Worm (Caenorhabditis elegans) whole organism, midembryonic: ENCODE results near the gene Y82E9BL.18.

Source experiments
- T22C8.4 ChIP-seq: fragments of 200-800 bp; sonication (Bioruptor generic); IDR thresholded peaks from 2 replicates; pipeline ENCODE4 v1.3.6; 2022; ENCODE audit warnings: missing genetic modification characterization, missing compliant biosample characterization
- cog-1 ChIP-seq: sonication (generic microtip); optimal IDR thresholded peaks from 2 replicates; lab custom pipeline; 2016; ENCODE audit warnings: missing genetic modification characterization, missing compliant biosample characterization
- flt-1 ChIP-seq: fragments of 200-800 bp; sonication (Bioruptor generic); IDR thresholded peaks from 2 replicates; pipeline ENCODE4 v1.3.6; 2022; ENCODE audit warnings: missing genetic modification characterization, missing compliant biosample characterization
- ref-1 ChIP-seq: fragments of 200-800 bp; sonication (Bioruptor generic); conservative IDR thresholded peaks from 2 replicates; pipeline ENCODE4 v1.3.6; 2022; ENCODE audit warnings: missing genetic modification reagents, missing genetic modification characterization, missing compliant biosample characterization
- ztf-23 ChIP-seq: fragments of 200-800 bp; sonication (Bioruptor generic); IDR thresholded peaks from 2 replicates; pipeline ENCODE4 v1.3.6; 2022; ENCODE audit warnings: missing genetic modification reagents, missing genetic modification characterization, missing compliant biosample characterization
- ztf-29 ChIP-seq: fragments of 200-800 bp; sonication (Bioruptor generic); IDR thresholded peaks from 2 replicates; pipeline ENCODE4 v1.3.6; 2022; ENCODE audit warnings: missing genetic modification reagents, missing genetic modification characterization, missing compliant biosample characterization

- TF ChIP-seq T22C8.4 (GFP tag; lab: Robert Waterston, UW), result no peak
- TF ChIP-seq flt-1 (GFP tag; lab: Robert Waterston, UW), result no peak
- no peak for TF ChIP-seq ztf-23
- no peak for TF ChIP-seq cog-1 (tag; lab: Kevin White, UChicago)
- TF ChIP-seq ref-1, result no peak
- no peak for TF ChIP-seq ztf-29 (GFP tag; lab: Robert Waterston, UW)
Observed at ce11 chrIII:1345694-1346093, 19.1 kb downstream of the Y82E9BL.18 start, which contains the start of gene Y82E9BL.6.
